Fruit fly (Drosophila melanogaster) whole organism, prepupa: ENCODE measurements around the gene IntS4.

ENCODE experiments used
- CG10631 ChIP-seq: fragments of 200-800 bp; sonication (Bioruptor generic); optimal IDR thresholded peaks from 2 replicates; lab custom pipeline; 2016; ENCODE audit warnings: missing biosample characterization, missing genetic modification characterization
- CG10669 ChIP-seq: fragments of 200-800 bp; sonication (Bioruptor generic); optimal IDR thresholded peaks from 3 replicates; lab custom pipeline; 2018; ENCODE audit warnings: missing biosample characterization, mild to moderate bottlenecking, missing genetic modification characterization, moderate library complexity
- CG11294 ChIP-seq: fragments of 200-800 bp; sonication (Bioruptor generic); IDR thresholded peaks from 2 replicates; pipeline ENCODE4 v1.3.6; 2022; ENCODE audit warnings: missing biosample characterization, missing genetic modification characterization
- CG11762 ChIP-seq: fragments of 200-800 bp; sonication (Bioruptor generic); optimal IDR thresholded peaks from 3 replicates; lab custom pipeline; 2016; ENCODE audit warnings: missing biosample characterization, missing genetic modification characterization; ENCODE audit not compliant: insufficient read depth
- CG11902 ChIP-seq: fragments of 200-800 bp; sonication (Bioruptor generic); optimal IDR thresholded peaks from 3 replicates; lab custom pipeline; 2016; ENCODE audit warnings: missing biosample characterization, missing genetic modification characterization
- CG15336 ChIP-seq: fragments of 200-800 bp; sonication (Bioruptor generic); IDR thresholded peaks from 2 replicates; pipeline ENCODE4 v1.3.6; 2022; ENCODE audit warnings: missing biosample characterization, missing genetic modification characterization
- CG16779 ChIP-seq: fragments of 200-800 bp; sonication (Bioruptor generic); optimal IDR thresholded peaks from 3 replicates; lab custom pipeline; 2017; ENCODE audit warnings: missing biosample characterization, mild to moderate bottlenecking, missing genetic modification characterization
- CG3032 ChIP-seq: fragments of 200-800 bp; optimal IDR thresholded peaks from 2 replicates; lab custom pipeline; 2019; ENCODE audit warnings: missing biosample characterization, mild to moderate bottlenecking, missing genetic modification characterization, moderate library complexity
- CG32006 ChIP-seq: fragments of 200-800 bp; sonication (Bioruptor generic); optimal IDR thresholded peaks from 3 replicates; lab custom pipeline; 2017; ENCODE audit warnings: missing biosample characterization, mild to moderate bottlenecking, missing genetic modification characterization
- CG34406 ChIP-seq: fragments of 200-800 bp; sonication (Bioruptor generic); optimal IDR thresholded peaks from 3 replicates; lab custom pipeline; 2016; ENCODE audit warnings: missing biosample characterization, missing genetic modification characterization
- CG3919 ChIP-seq: fragments of 200-800 bp; sonication (Bioruptor generic); optimal IDR thresholded peaks from 3 replicates; lab custom pipeline; 2016; ENCODE audit warnings: missing biosample characterization, missing genetic modification characterization
- CG6163 ChIP-seq: fragments of 200-800 bp; sonication (Bioruptor generic); IDR thresholded peaks from 3 replicates; pipeline ENCODE4 v1.3.6; 2022; ENCODE audit warnings: missing biosample characterization, missing genetic modification characterization
- CG6276 ChIP-seq: fragments of 200-800 bp; sonication (Bioruptor generic); optimal IDR thresholded peaks from 2 replicates; lab custom pipeline; 2017; ENCODE audit warnings: missing biosample characterization, mild to moderate bottlenecking, missing genetic modification characterization
- CG6792 ChIP-seq: fragments of 200-800 bp; sonication (Bioruptor generic); optimal IDR thresholded peaks from 3 replicates; lab custom pipeline; 2016; ENCODE audit warnings: missing biosample characterization, missing genetic modification characterization
- CG6808 ChIP-seq: fragments of 200-800 bp; sonication (Bioruptor generic); optimal IDR thresholded peaks from 3 replicates; lab custom pipeline; 2017; ENCODE audit warnings: missing biosample characterization, missing genetic modification characterization, mild to moderate bottlenecking, moderate library complexity, missing genetic modification reagents
- CG6854 ChIP-seq: fragments of 200-800 bp; sonication (Bioruptor generic); optimal IDR thresholded peaks from 2 replicates; lab custom pipeline; 2017; ENCODE audit warnings: missing biosample characterization, mild to moderate bottlenecking, missing genetic modification characterization
- CG7368 ChIP-seq: fragments of 200-800 bp; sonication (Bioruptor generic); optimal IDR thresholded peaks from 3 replicates; lab custom pipeline; 2016; ENCODE audit warnings: missing biosample characterization, missing genetic modification characterization
- CG8119 ChIP-seq: fragments of 200-800 bp; sonication (Bioruptor generic); IDR thresholded peaks from 3 replicates; pipeline ENCODE4 v1.3.6; 2022; ENCODE audit warnings: missing biosample characterization, missing genetic modification characterization
- CG8319 ChIP-seq: fragments of 200-800 bp; sonication (Bioruptor generic); optimal IDR thresholded peaks from 3 replicates; lab custom pipeline; 2016; ENCODE audit warnings: missing biosample characterization, missing genetic modification characterization
- CG8632 ChIP-seq: fragments of 200-800 bp; sonication (Bioruptor generic); optimal IDR thresholded peaks from 3 replicates; lab custom pipeline; 2016; ENCODE audit warnings: missing biosample characterization, missing genetic modification characterization
- CG9139 ChIP-seq: fragments of 200-800 bp; sonication (Bioruptor generic); optimal IDR thresholded peaks from 3 replicates; lab custom pipeline; 2017; ENCODE audit warnings: missing biosample characterization, mild to moderate bottlenecking, missing genetic modification characterization
- Eip75B ChIP-seq: fragments of 200-800 bp; sonication (Bioruptor generic); optimal IDR thresholded peaks from 3 replicates; lab custom pipeline; 2016; ENCODE audit warnings: missing biosample characterization, missing genetic modification characterization
- Eip78C ChIP-seq: fragments of 200-800 bp; sonication (Bioruptor generic); peaks from one replicate; lab custom pipeline; 2016; ENCODE audit warnings: missing biosample characterization, missing genetic modification characterization
- Eip93F ChIP-seq: fragments of 200-800 bp; sonication (Bioruptor generic); optimal IDR thresholded peaks from 2 replicates; lab custom pipeline; 2016; ENCODE audit warnings: missing biosample characterization, mild to moderate bottlenecking, missing genetic modification characterization
- Hr38 ChIP-seq: sonication (Bioruptor generic); optimal IDR thresholded peaks from 2 replicates; lab custom pipeline; 2016; ENCODE audit warnings: missing biosample characterization, missing genetic modification characterization
- Hr39 ChIP-seq: fragments of 200-800 bp; sonication (Bioruptor generic); optimal IDR thresholded peaks from 2 replicates; lab custom pipeline; 2016; ENCODE audit warnings: missing biosample characterization, missing genetic modification characterization
- Hr4 ChIP-seq: fragments of 200-800 bp; sonication (Bioruptor generic); optimal IDR thresholded peaks from 3 replicates; lab custom pipeline; 2016; ENCODE audit warnings: missing biosample characterization, missing genetic modification characterization
- Met ChIP-seq: fragments of 200-800 bp; sonication (Bioruptor generic); optimal IDR thresholded peaks from 3 replicates; lab custom pipeline; 2016; ENCODE audit warnings: missing biosample characterization, missing genetic modification characterization
- OdsH ChIP-seq: fragments of 200-800 bp; sonication (Bioruptor generic); optimal IDR thresholded peaks from 3 replicates; lab custom pipeline; 2016; ENCODE audit warnings: missing biosample characterization, missing genetic modification characterization
- Smox ChIP-seq: fragments of 200-800 bp; sonication (Bioruptor generic); optimal IDR thresholded peaks from 3 replicates; lab custom pipeline; 2016; ENCODE audit warnings: missing biosample characterization, missing genetic modification characterization
- Sox14 ChIP-seq: fragments of 200-800 bp; sonication (Bioruptor generic); optimal IDR thresholded peaks from 3 replicates; lab custom pipeline; 2016; ENCODE audit warnings: missing biosample characterization, missing genetic modification characterization
- achi ChIP-seq: fragments of 200-800 bp; sonication (Bioruptor generic); optimal IDR thresholded peaks from 3 replicates; lab custom pipeline; 2016; ENCODE audit warnings: missing biosample characterization, missing genetic modification characterization
- acj6 ChIP-seq: fragments of 200-800 bp; sonication (Bioruptor generic); optimal IDR thresholded peaks from 3 replicates; lab custom pipeline; 2016; ENCODE audit warnings: missing biosample characterization, missing genetic modification characterization
- cyc ChIP-seq: fragments of 200-800 bp; sonication (Bioruptor generic); optimal IDR thresholded peaks from 3 replicates; lab custom pipeline; 2016; ENCODE audit warnings: missing biosample characterization, missing genetic modification characterization
- dac ChIP-seq: fragments of 200-800 bp; sonication (Bioruptor generic); optimal IDR thresholded peaks from 2 replicates; lab custom pipeline; 2017; ENCODE audit warnings: missing biosample characterization, mild to moderate bottlenecking, missing genetic modification characterization
- dsx ChIP-seq: fragments of 200-800 bp; optimal IDR thresholded peaks from 3 replicates; lab custom pipeline; 2019; ENCODE audit warnings: missing biosample characterization, mild to moderate bottlenecking, missing genetic modification characterization, moderate library complexity; ENCODE audit not compliant: poor library complexity, severe bottlenecking
- esn ChIP-seq: fragments of 200-800 bp; sonication (Bioruptor generic); optimal IDR thresholded peaks from 2 replicates; lab custom pipeline; 2016; ENCODE audit warnings: missing biosample characterization, mild to moderate bottlenecking, missing genetic modification characterization, moderate library complexity
- fd59A ChIP-seq: fragments of 200-800 bp; sonication (Bioruptor generic); optimal IDR thresholded peaks from 2 replicates; lab custom pipeline; 2017; ENCODE audit warnings: missing biosample characterization, mild to moderate bottlenecking, missing genetic modification characterization, missing genetic modification reagents
- fkh ChIP-seq: fragments of 200-800 bp; sonication (Bioruptor generic); optimal IDR thresholded peaks from 3 replicates; lab custom pipeline; 2017; ENCODE audit warnings: missing biosample characterization, mild to moderate bottlenecking, missing genetic modification characterization, moderate library complexity
- lz ChIP-seq: fragments of 200-800 bp; sonication (Bioruptor generic); optimal IDR thresholded peaks from 3 replicates; lab custom pipeline; 2016; ENCODE audit warnings: missing biosample characterization, missing genetic modification characterization
- net ChIP-seq: fragments of 200-800 bp; sonication (Bioruptor generic); optimal IDR thresholded peaks from 3 replicates; lab custom pipeline; 2016; ENCODE audit warnings: missing biosample characterization, missing genetic modification characterization
- pdm3 ChIP-seq: fragments of 200-800 bp; sonication (Bioruptor generic); optimal IDR thresholded peaks from 3 replicates; lab custom pipeline; 2016; ENCODE audit warnings: missing biosample characterization, missing genetic modification characterization
- salr ChIP-seq, 2 experiments: fragments of 200-800 bp; sonication (Bioruptor generic); optimal IDR thresholded peaks; 3 replicates each; lab custom pipeline; 2016 to 2018; ENCODE audit warnings: missing biosample characterization in 2 of 2, missing genetic modification characterization in 2 of 2, mild to moderate bottlenecking in 1 of 2
- spab ChIP-seq: fragments of 200-800 bp; sonication (Bioruptor generic); optimal IDR thresholded peaks from 2 replicates; lab custom pipeline; 2017; ENCODE audit warnings: missing biosample characterization, mild to moderate bottlenecking, missing genetic modification characterization, missing genetic modification reagents
- svp ChIP-seq: fragments of 200-800 bp; sonication (Bioruptor generic); peaks from one replicate; lab custom pipeline; 2016; ENCODE audit warnings: missing biosample characterization, missing genetic modification characterization
- topi ChIP-seq: fragments of 200-800 bp; sonication (Bioruptor generic); optimal IDR thresholded peaks from 3 replicates; lab custom pipeline; 2016; ENCODE audit warnings: missing biosample characterization, missing genetic modification characterization
- vri ChIP-seq: fragments of 200-800 bp; sonication (Bioruptor generic); optimal IDR thresholded peaks from 3 replicates; lab custom pipeline; 2016; ENCODE audit warnings: missing biosample characterization, mild to moderate bottlenecking, missing genetic modification characterization

Gene IntS4

dm6 chrX:8592437-8593158 lies 34.0 kb upstream of the IntS4 start (continued):
- TF ChIP-seq CG6792 (GFP tag; lab: Kevin White, UChicago) (no peak), Hr39 (GFP tag; lab: Kevin White, UChicago) (peak; percentile 9), Met (GFP tag; lab: Kevin White, UChicago) (peak; percentile 36), CG8119 (GFP tag; lab: Robert Waterston, UW) (peak; percentile 54; the same call in 2 of the 3 replicates), CG32006 (GFP tag; lab: Kevin White, UChicago) (peak; percentile 49), CG6854 (GFP tag; lab: Kevin White, UChicago) (peak; percentile 47), CG11762 (no peak), Hr38 (no peak), CG6276 (peak; percentile 83), Smox (no peak), fd59A (GFP tag; lab: Kevin White, UChicago) (no peak), acj6 (GFP tag; lab: Kevin White, UChicago) (no peak), spab (peak; percentile 62), vri (GFP tag; lab: Kevin White, UChicago) (no peak), CG3032 (tag; lab: Kevin White, UChicago) (peak; percentile 15), CG8632 (GFP tag; lab: Kevin White, UChicago) (no peak), CG11294 (GFP tag; lab: Robert Waterston, UW) (no peak), Sox14 (GFP tag; lab: Kevin White, UChicago) (peak; percentile 16), CG6163 (GFP tag; lab: Robert Waterston, UW) (peak; percentile 38; the same call in 2 of the 3 replicates), CG7368 (GFP tag; lab: Kevin White, UChicago) (peak; percentile 31)

dm6 chrX:8591685-8592127 lies 33.1 kb upstream of the IntS4 start, which contains the start of the genes CG12659 and Crag:
TSS of gene CG12659 (minus strand) at chrX:8591729.
TSS of gene Crag (plus strand) at chrX:8592031.
- TF ChIP-seq CG11902 (GFP tag; lab: Kevin White, UChicago) (no peak), net (GFP tag; lab: Kevin White, UChicago) (no peak), Eip75B (peak; percentile 3), CG3032 (tag; lab: Kevin White, UChicago) (peak; percentile 10), dac (GFP tag; lab: Kevin White, UChicago) (no peak), svp (GFP tag; lab: Kevin White, UChicago) (peak; percentile 76), topi (GFP tag; lab: Kevin White, UChicago) (no peak), CG15336 (no peak), CG6792 (GFP tag; lab: Kevin White, UChicago) (no peak), cyc (peak; percentile 21), acj6 (GFP tag; lab: Kevin White, UChicago) (no peak), CG9139 (GFP tag; lab: Kevin White, UChicago) (no peak), Sox14 (GFP tag; lab: Kevin White, UChicago) (no peak), CG32006 (GFP tag; lab: Kevin White, UChicago) (no peak), Eip78C (GFP tag; lab: Kevin White, UChicago) (peak; percentile 42), salr (GFP tag; optimal IDR thresholded peaks at IDR 0.05; lab: Kevin White, UChicago) (no peak), Hr4 (GFP tag; lab: Kevin White, UChicago) (peak; percentile 18), CG10631 (GFP tag; lab: Kevin White, UChicago) (no peak), CG6854 (GFP tag; lab: Kevin White, UChicago) (no peak), OdsH (GFP tag; lab: Kevin White, UChicago) (no peak), CG6808 (GFP tag; lab: Kevin White, UChicago) (no peak), CG11294 (GFP tag; lab: Robert Waterston, UW) (no peak), CG8319 (no peak), CG16779 (no peak), CG10669 (GFP tag; lab: Kevin White, UChicago) (no peak), fkh (GFP tag; lab: Kevin White, UChicago) (no peak), CG8119 (GFP tag; lab: Robert Waterston, UW) (no peak), pdm3 (GFP tag; lab: Kevin White, UChicago) (peak; percentile 23), achi (peak; percentile 15), lz (GFP tag; lab: Kevin White, UChicago) (no peak), dsx (GFP tag; lab: Kevin White, UChicago) (peak; percentile 3), CG34406 (GFP tag; lab: Kevin White, UChicago) (no peak), Met (GFP tag; lab: Kevin White, UChicago) (peak; percentile 9), Eip93F (no peak), Hr39 (GFP tag; lab: Kevin White, UChicago) (peak; percentile 4), CG11762 (no peak), esn (GFP tag; lab: Kevin White, UChicago) (no peak), vri (GFP tag; lab: Kevin White, UChicago) (no peak), CG3919 (GFP tag; lab: Kevin White, UChicago) (no peak)
